Worm (Caenorhabditis elegans) whole organism, L4 larva: ENCODE results near the gene lin-9.

Experiments used
- F37D6.2 ChIP-seq: sonication (generic microtip); optimal IDR thresholded peaks from 2 replicates; lab custom pipeline; 2016; ENCODE audit warnings: mild to moderate bottlenecking, missing genetic modification characterization, missing compliant biosample characterization
- R02D3.7 ChIP-seq: fragments of 150-350 bp; sonication (generic microtip); optimal IDR thresholded peaks from 3 replicates; lab custom pipeline; 2014; ENCODE audit warnings: missing biosample characterization, missing genetic modification characterization
- Y5F2A.4 ChIP-seq: fragments of 200-800 bp; sonication (Bioruptor generic); optimal IDR thresholded peaks from 2 replicates; lab custom pipeline; 2018; ENCODE audit warnings: mild to moderate bottlenecking, missing genetic modification characterization, missing compliant biosample characterization
- aha-1 ChIP-seq: fragments of 150-350 bp; peaks from one replicate; lab custom pipeline; 2014; ENCODE audit warnings: missing biosample characterization, missing genetic modification characterization
- aly-2 ChIP-seq: sonication (generic microtip); optimal IDR thresholded peaks from 2 replicates; lab custom pipeline; 2018; ENCODE audit warnings: missing biosample characterization, missing genetic modification characterization
- attf-4 ChIP-seq: sonication (generic microtip); optimal IDR thresholded peaks from 3 replicates; lab custom pipeline; 2017; ENCODE audit warnings: missing biosample characterization, missing genetic modification characterization
- ceh-20 ChIP-seq: fragments of 200-800 bp; sonication (Bioruptor generic); IDR thresholded peaks from 2 replicates; pipeline ENCODE4 v1.3.6; 2022; ENCODE audit warnings: missing genetic modification reagents, missing genetic modification characterization, missing compliant biosample characterization
- ceh-32 ChIP-seq: sonication (generic microtip); optimal IDR thresholded peaks from 2 replicates; lab custom pipeline; 2016; ENCODE audit warnings: mild to moderate bottlenecking, missing genetic modification characterization, missing compliant biosample characterization; ENCODE audit not compliant: poor library complexity
- ceh-62 ChIP-seq: sonication (generic microtip); optimal IDR thresholded peaks from 2 replicates; lab custom pipeline; 2017; ENCODE audit warnings: missing biosample characterization, missing genetic modification characterization
- ces-1 ChIP-seq: fragments of 150-350 bp; sonication (generic microtip); optimal IDR thresholded peaks from 4 replicates; lab custom pipeline; 2014; ENCODE audit warnings: missing biosample characterization, missing genetic modification reagents, missing genetic modification characterization
- daf-16 ChIP-seq, 3 experiments: sonication (generic microtip); optimal IDR thresholded peaks; 2 replicates each; lab custom pipeline; 2016 to 2017; ENCODE audit warnings: missing genetic modification characterization in 3 of 3, missing genetic modification reagents in 3 of 3, mild to moderate bottlenecking in 2 of 3, missing compliant biosample characterization in 2 of 3, missing biosample characterization in 1 of 3, moderate library complexity in 1 of 3
- dmd-6 ChIP-seq: fragments of 200-800 bp; sonication (Bioruptor generic); IDR thresholded peaks from 2 replicates; pipeline ENCODE4 v1.3.6; 2022; ENCODE audit warnings: missing genetic modification reagents, missing genetic modification characterization, missing compliant biosample characterization
- dmd-8 ChIP-seq: fragments of 200-800 bp; sonication (Bioruptor generic); IDR thresholded peaks from 2 replicates; pipeline ENCODE4 v1.3.6; 2022; ENCODE audit warnings: missing genetic modification characterization, missing compliant biosample characterization
- dpl-1 ChIP-seq: fragments of 150-350 bp; optimal IDR thresholded peaks from 2 replicates; lab custom pipeline; 2014; ENCODE audit warnings: missing biosample characterization, missing genetic modification reagents, missing genetic modification characterization
- egl-27 ChIP-seq: sonication (generic microtip); optimal IDR thresholded peaks from 3 replicates; lab custom pipeline; 2017; ENCODE audit warnings: missing biosample characterization, missing genetic modification reagents, missing genetic modification characterization
- fos-1 ChIP-seq: fragments of 150-350 bp; optimal IDR thresholded peaks from 2 replicates; lab custom pipeline; 2014; ENCODE audit warnings: missing biosample characterization, missing genetic modification characterization
- hif-1 ChIP-seq, 2 experiments: sonication (generic microtip); optimal IDR thresholded peaks; 2 replicates each; lab custom pipeline; 2016 to 2017; ENCODE audit warnings: missing compliant biosample characterization in 2 of 2, missing genetic modification characterization in 2 of 2, missing genetic modification reagents in 2 of 2, missing genotype in 2 of 2, mild to moderate bottlenecking in 1 of 2
- hlh-11 ChIP-seq: fragments of 200-800 bp; sonication (Bioruptor generic); optimal IDR thresholded peaks from 2 replicates; lab custom pipeline; 2018; ENCODE audit warnings: mild to moderate bottlenecking, missing genetic modification characterization, missing compliant biosample characterization
- hlh-30 ChIP-seq: sonication (generic microtip); optimal IDR thresholded peaks from 2 replicates; lab custom pipeline; 2017; ENCODE audit warnings: antibody characterized with exemption, mild to moderate bottlenecking, missing genetic modification characterization, missing compliant biosample characterization; ENCODE audit not compliant: insufficient read depth
- lin-1 ChIP-seq: fragments of 200-800 bp; sonication (Bioruptor generic); IDR thresholded peaks from 2 replicates; pipeline ENCODE4 v1.3.6; 2022; ENCODE audit warnings: missing genetic modification reagents, missing genetic modification characterization, missing compliant biosample characterization
- lin-13 ChIP-seq: fragments of 150-350 bp; optimal IDR thresholded peaks from 2 replicates; lab custom pipeline; 2014; ENCODE audit warnings: missing biosample characterization, missing genetic modification reagents, missing genetic modification characterization
- lsy-2 ChIP-seq, 2 experiments: fragments of 150-350 bp in 1 of 2; sonication (generic microtip) in 1 of 2; optimal IDR thresholded peaks; 2 replicates each; lab custom pipeline; 2014 to 2017; ENCODE audit warnings: missing biosample characterization in 2 of 2, missing genetic modification characterization in 2 of 2
- madf-9 ChIP-seq: fragments of 200-800 bp; sonication (Bioruptor generic); conservative IDR thresholded peaks from 2 replicates; pipeline ENCODE4 v1.3.6; 2022; ENCODE audit warnings: missing genetic modification reagents, missing genetic modification characterization, missing compliant biosample characterization
- mdl-1 ChIP-seq, 2 experiments: fragments of 150-350 bp in 1 of 2; sonication (generic microtip) in 1 of 2; optimal IDR thresholded peaks; 2 replicates each; lab custom pipeline; 2014 to 2017; ENCODE audit warnings: missing biosample characterization in 2 of 2, missing genetic modification characterization in 2 of 2
- mep-1 ChIP-seq: fragments of 150-350 bp; sonication (generic microtip); optimal IDR thresholded peaks from 3 replicates; lab custom pipeline; 2014; ENCODE audit warnings: missing biosample characterization, missing genetic modification characterization
- mes-2 ChIP-seq: sonication (generic microtip); optimal IDR thresholded peaks from 2 replicates; lab custom pipeline; 2016; ENCODE audit warnings: missing genotype, mild to moderate bottlenecking, missing genetic modification characterization, missing compliant biosample characterization; ENCODE audit not compliant: poor library complexity, severe bottlenecking
- mxl-3 ChIP-seq: fragments of 200-800 bp; sonication (Bioruptor generic); optimal IDR thresholded peaks from 2 replicates; lab custom pipeline; 2018; ENCODE audit warnings: mild to moderate bottlenecking, missing genetic modification characterization, missing compliant biosample characterization
- nhr-11 ChIP-seq: fragments of 150-350 bp; optimal IDR thresholded peaks from 2 replicates; lab custom pipeline; 2014; ENCODE audit warnings: missing biosample characterization, missing genetic modification characterization
- nhr-25 ChIP-seq: sonication (generic microtip); optimal IDR thresholded peaks from 2 replicates; lab custom pipeline; 2017; ENCODE audit warnings: missing genetic modification characterization, mild to moderate bottlenecking, missing compliant biosample characterization, antibody characterized with exemption, moderate library complexity, borderline replicate concordance; ENCODE audit not compliant: insufficient read depth
- nhr-28 ChIP-seq: fragments of 150-350 bp; optimal IDR thresholded peaks from 2 replicates; lab custom pipeline; 2014; ENCODE audit warnings: missing biosample characterization, missing genetic modification characterization
- nhr-41 ChIP-seq: fragments of 200-800 bp; sonication (Bioruptor generic); IDR thresholded peaks from 2 replicates; pipeline ENCODE4 v1.3.6; 2022; ENCODE audit warnings: missing genetic modification reagents, missing genetic modification characterization, missing compliant biosample characterization
- nhr-48 ChIP-seq: sonication (generic microtip); optimal IDR thresholded peaks from 2 replicates; lab custom pipeline; 2016; ENCODE audit warnings: mild to moderate bottlenecking, missing genetic modification characterization, missing compliant biosample characterization
- nhr-77 ChIP-seq: fragments of 150-350 bp; optimal IDR thresholded peaks from 2 replicates; lab custom pipeline; 2014; ENCODE audit warnings: missing biosample characterization, missing genetic modification characterization
- snpc-4 ChIP-seq: fragments of 150-350 bp; optimal IDR thresholded peaks from 2 replicates; lab custom pipeline; 2014; ENCODE audit warnings: missing biosample characterization, missing genetic modification characterization
- spr-1 ChIP-seq: sonication (generic microtip); optimal IDR thresholded peaks from 2 replicates; lab custom pipeline; 2016; ENCODE audit warnings: mild to moderate bottlenecking, missing genetic modification characterization, missing compliant biosample characterization
- tag-97 ChIP-seq: fragments of 200-800 bp; sonication (Bioruptor generic); IDR thresholded peaks from 2 replicates; pipeline ENCODE4 v1.3.6; 2022; ENCODE audit warnings: missing genetic modification characterization, missing compliant biosample characterization
- unc-62 ChIP-seq, 3 experiments: fragments of 150-350 bp in 1 of 3; sonication (generic microtip); optimal IDR thresholded peaks in 2 of 3; peaks in 1 of 3; 1 replicate in 1 of 3; 2 replicates in 2 of 3; lab custom pipeline; 2014 to 2017; ENCODE audit warnings: missing biosample characterization in 3 of 3, missing genetic modification characterization in 3 of 3, missing genetic modification reagents in 3 of 3, missing genotype in 1 of 3
- zfp-2 ChIP-seq: sonication (generic microtip); optimal IDR thresholded peaks from 2 replicates; lab custom pipeline; 2016; ENCODE audit warnings: mild to moderate bottlenecking, missing genetic modification characterization, missing compliant biosample characterization
- zfp-3 ChIP-seq: fragments of 200-800 bp; sonication (Bioruptor generic); conservative IDR thresholded peaks from 2 replicates; pipeline ENCODE4 v1.3.6; 2022; ENCODE audit warnings: missing genetic modification reagents, missing genetic modification characterization, missing compliant biosample characterization
- ztf-11 ChIP-seq: fragments of 150-350 bp; optimal IDR thresholded peaks from 2 replicates; lab custom pipeline; 2014; ENCODE audit warnings: missing biosample characterization, missing genetic modification characterization

Gene lin-9

ce11 chrIII:8926512-8926911 lies 22.6 kb upstream of the lin-9 start:
- TF ChIP-seq R02D3.7 (tag; lab: Kevin White, UChicago) (no peak), mxl-3 (GFP tag; lab: Kevin White, UChicago) (peak; percentile 69), aha-1 (peak; percentile 43), mep-1 (tag; lab: Kevin White, UChicago) (peak; percentile 45), nhr-28 (tag; lab: Kevin White, UChicago) (peak; percentile 99), F37D6.2 (tag; lab: Kevin White, UChicago) (no peak), mdl-1 (tag; optimal IDR thresholded peaks at IDR 0.05; lab: Kevin White, UChicago) (peak in 1 of 2 experiments; percentile 72), hif-1 (tag; optimal IDR thresholded peaks at IDR 0.05; lab: Kevin White, UChicago) (peak in 1 of 2 experiments; percentile 90), lsy-2 (tag; optimal IDR thresholded peaks at IDR 0.05; lab: Kevin White, UChicago) (peak in 1 of 2 experiments; percentile 18), ceh-20 (no peak), nhr-77 (tag; lab: Kevin White, UChicago) (peak; percentile 23), hlh-30 (tag; lab: Kevin White, UChicago) (peak; percentile 35)

ce11 chrIII:8925539-8925938 lies 21.6 kb upstream of the lin-9 start:
- no peak for TF ChIP-seq attf-4
- TF ChIP-seq mes-2: no peak
- TF ChIP-seq ceh-20: no peak
- no peak for TF ChIP-seq daf-16 (GFP tag; optimal IDR thresholded peaks at IDR 0.05; lab: Kevin White, UChicago)
- no peak for TF ChIP-seq daf-16 (tag; optimal IDR thresholded peaks at IDR 0.05; lab: Kevin White, UChicago)
- TF ChIP-seq hlh-30 (tag; lab: Kevin White, UChicago): no peak
- peak; percentile 47 for TF ChIP-seq nhr-28 (tag; lab: Kevin White, UChicago)
- TF ChIP-seq aha-1: peak; percentile 49
- TF ChIP-seq nhr-48: no peak
- TF ChIP-seq dpl-1 (GFP tag; lab: Kevin White, UChicago): no peak
- TF ChIP-seq aly-2 (tag; lab: Kevin White, UChicago): no peak
- no peak for TF ChIP-seq lin-1
- TF ChIP-seq dmd-6 (GFP tag; lab: Robert Waterston, UW): peak; percentile 60
- no peak for TF ChIP-seq ceh-62 (tag; lab: Kevin White, UChicago)
- peak in 1 of 2 experiments; percentile 87 for TF ChIP-seq hif-1 (tag; optimal IDR thresholded peaks at IDR 0.05; lab: Kevin White, UChicago)
- TF ChIP-seq, all 104 proteins: peak for 4

- TF ChIP-seq nhr-11 (tag; lab: Kevin White, UChicago) (no peak), lin-13 (GFP tag; lab: Kevin White, UChicago) (no peak), fos-1 (no peak), zfp-2 (tag; lab: Kevin White, UChicago) (no peak), mes-2 (no peak), ztf-11 (tag; lab: Kevin White, UChicago) (no peak)
- TF ChIP-seq, all 104 proteins: peak for 0
Observed at ce11 chrIII:8923937-8924336, 20.0 kb upstream of the lin-9 start, which contains the start of gene ZK637.12. TSS of gene ZK637.12 (plus strand) at chrIII:8924237.

- TF ChIP-seq aha-1 (peak; percentile 29), ces-1 (GFP tag; lab: Kevin White, UChicago) (no peak)
Observed at ce11 chrIII:8923240-8923734, 19.4 kb upstream of the lin-9 start, which contains the start of gene glb-1. TSS of gene glb-1 (minus strand) at chrIII:8923290.

ce11 chrIII:8922061-8922460 lies 18.1 kb upstream of the lin-9 start:
- TF ChIP-seq egl-27 (tag; lab: Kevin White, UChicago) (no peak), ceh-20 (no peak), spr-1 (tag; lab: Kevin White, UChicago) (no peak), tag-97 (no peak), ceh-32 (no peak), ces-1 (GFP tag; lab: Kevin White, UChicago) (no peak), nhr-77 (tag; lab: Kevin White, UChicago) (no peak), nhr-41 (GFP tag; lab: Robert Waterston, UW) (no peak), hlh-11 (tag; lab: Kevin White, UChicago) (no peak), mxl-3 (GFP tag; lab: Kevin White, UChicago) (peak; percentile 37), Y5F2A.4 (GFP tag; lab: Kevin White, UChicago) (no peak), dmd-8 (no peak), unc-62 (GFP tag; optimal IDR thresholded peaks at IDR 0.05 in 1 of 2; lab: Kevin White, UChicago) (peak in 1 of 2 experiments; percentile 64), unc-62 (tag; optimal IDR thresholded peaks at IDR 0.05; lab: Kevin White, UChicago) (no peak), daf-16 (GFP tag; optimal IDR thresholded peaks at IDR 0.05; lab: Kevin White, UChicago) (peak in 1 of 2 experiments; percentile 84), daf-16 (tag; optimal IDR thresholded peaks at IDR 0.05; lab: Kevin White, UChicago) (no peak), snpc-4 (tag; lab: Kevin White, UChicago) (no peak), madf-9 (GFP tag; lab: Robert Waterston, UW) (no peak), nhr-25 (tag; lab: Kevin White, UChicago) (no peak), zfp-3 (GFP tag; lab: Robert Waterston, UW) (0 out of 2 replicates have a peak, but pooled peaks have one; percentile 25), nhr-11 (tag; lab: Kevin White, UChicago) (peak; percentile 1), aha-1 (peak; percentile 79)
